Fruit fly (Drosophila melanogaster): ENCODE data around the gene CASK.

DNA sequence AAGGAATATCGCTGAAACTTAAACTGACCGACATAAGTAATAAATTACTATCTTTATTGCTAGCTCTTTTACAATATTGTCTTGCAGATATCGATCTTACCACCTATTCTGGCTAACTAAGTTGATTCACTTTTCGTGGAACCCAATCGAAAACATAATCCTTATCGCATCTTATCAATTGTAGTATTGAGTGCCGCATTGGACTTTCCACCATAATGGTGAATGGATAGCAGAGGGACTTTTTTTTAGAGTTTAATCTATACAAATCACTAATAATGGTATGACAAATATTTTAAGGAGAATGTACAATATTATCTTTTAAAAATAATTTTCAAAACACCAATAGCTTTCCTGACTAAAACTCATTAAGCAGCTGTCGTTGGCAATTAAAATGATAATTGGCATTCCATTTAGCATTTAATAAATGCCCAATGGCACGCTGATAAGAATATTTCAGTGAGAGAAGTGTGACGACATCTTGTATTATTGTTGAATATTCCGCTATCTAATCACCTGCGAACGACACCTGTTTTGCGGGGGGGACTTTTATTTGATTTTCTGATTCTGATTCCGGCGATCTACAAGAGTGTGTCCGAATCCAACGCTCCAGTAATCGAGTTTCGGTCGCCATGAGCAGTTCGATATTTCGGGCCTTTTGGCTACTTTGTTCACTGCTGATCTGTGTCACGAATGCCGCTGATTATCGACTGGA lies 64.2 kb downstream of the CASK start, which contains the start of gene CG42335:
- TF ChIP-seq pan (optimal IDR thresholded peaks at IDR 0.05): no peak
- no peak for TF ChIP-seq usp (GFP tag; optimal IDR thresholded peaks at IDR 0.05)
- TF ChIP-seq CG8478 (optimal IDR thresholded peaks at IDR 0.05): no peak
- no peak for TF ChIP-seq psq (optimal IDR thresholded peaks at IDR 0.05)
- no peak for TF ChIP-seq EcR (GFP tag; optimal IDR thresholded peaks at IDR 0.05)

Data from whole organism.